Fruit fly (Drosophila melanogaster) whole organism, adult: Measurements from ENCODE around the gene ENGase.

ENCODE experiments used
- CG5204 ChIP-seq: fragments of 200-800 bp; sonication (Bioruptor generic); optimal IDR thresholded peaks from 2 replicates; lab custom pipeline; 2016; ENCODE audit warnings: missing biosample characterization, missing genetic modification characterization
- Crg-1 ChIP-seq: fragments of 200-800 bp; sonication (Bioruptor generic); optimal IDR thresholded peaks from 2 replicates; lab custom pipeline; 2016; ENCODE audit warnings: missing biosample characterization, missing genetic modification characterization
- cic ChIP-seq: fragments of 200-800 bp; sonication (Bioruptor generic); optimal IDR thresholded peaks from 2 replicates; lab custom pipeline; 2017; ENCODE audit warnings: missing biosample characterization, mild to moderate bottlenecking, missing genetic modification characterization, moderate library complexity
- kay ChIP-seq: fragments of 200-800 bp; sonication (Bioruptor generic); peaks from one replicate; lab custom pipeline; 2016; ENCODE audit warnings: missing biosample characterization, missing genetic modification characterization, borderline replicate concordance
- ovo ChIP-seq: fragments of 200-800 bp; sonication (Bioruptor generic); optimal IDR thresholded peaks from 2 replicates; lab custom pipeline; 2016; ENCODE audit warnings: missing biosample characterization, missing genetic modification characterization

- no peak for TF ChIP-seq cic
- no peak for TF ChIP-seq ovo
- TF ChIP-seq kay (GFP tag; lab: Kevin White, UChicago), result no peak
- TF ChIP-seq Crg-1 (GFP tag; lab: Kevin White, UChicago), result no peak
- no peak for TF ChIP-seq CG5204
Measured at dm6 chrX:17382995-17383394, 40.4 kb upstream of the ENGase start.
